Fruit fly (Drosophila melanogaster): ENCODE data around the gene CG11550.
A peak's percentile ranks its signal among the peaks of the same experiment; 100 is the strongest.

The CG11550 gene

dm6 chr3R:31698143-31698776 lies 18.6 kb upstream of the CG11550 start:
- no peak for TF ChIP-seq CG17801 (GFP tag; optimal IDR thresholded peaks at IDR 0.05; ENCODE audit: partially characterized antibody)

- TF ChIP-seq CG17801 (GFP tag; optimal IDR thresholded peaks at IDR 0.05; ENCODE audit: partially characterized antibody), result no peak
Measured at dm6 chr3R:31697606-31698005, 17.9 kb upstream of the CG11550 start.

dm6 chr3R:31696664-31697063 lies 17.0 kb upstream of the CG11550 start:
- TF ChIP-seq CG17801 (GFP tag; optimal IDR thresholded peaks at IDR 0.05; ENCODE audit: partially characterized antibody), result no peak

dm6 chr3R:31690439-31690838 lies 10.8 kb upstream of the CG11550 start:
- no peak for TF ChIP-seq CG17801 (GFP tag; optimal IDR thresholded peaks at IDR 0.05; ENCODE audit: partially characterized antibody)

- TF ChIP-seq CG17801 (GFP tag; optimal IDR thresholded peaks at IDR 0.05; ENCODE audit: partially characterized antibody), result no peak
Measured at dm6 chr3R:31689727-31690126, 10.0 kb upstream of the CG11550 start.

dm6 chr3R:31688671-31689642 lies 9.3 kb upstream of the CG11550 start:
- no peak for TF ChIP-seq CG17801 (GFP tag; optimal IDR thresholded peaks at IDR 0.05; ENCODE audit: partially characterized antibody)

- TF ChIP-seq CG17801 (GFP tag; optimal IDR thresholded peaks at IDR 0.05; ENCODE audit: partially characterized antibody), result no peak
Measured at dm6 chr3R:31687782-31688181, 8.1 kb upstream of the CG11550 start.

dm6 chr3R:31686692-31687351 lies 7.1 kb upstream of the CG11550 start:
- peak; percentile 32 for TF ChIP-seq CG17801 (GFP tag; optimal IDR thresholded peaks at IDR 0.05; ENCODE audit: partially characterized antibody)

dm6 chr3R:31683048-31683857 lies 3.6 kb upstream of the CG11550 start:
- no peak for TF ChIP-seq CG17801 (GFP tag; optimal IDR thresholded peaks at IDR 0.05; ENCODE audit: partially characterized antibody)

- no peak for TF ChIP-seq CG17801 (GFP tag; optimal IDR thresholded peaks at IDR 0.05; ENCODE audit: partially characterized antibody)
Measured at dm6 chr3R:31682140-31682782, 2.6 kb upstream of the CG11550 start.

- TF ChIP-seq CG17801 (GFP tag; optimal IDR thresholded peaks at IDR 0.05; ENCODE audit: partially characterized antibody), result no peak
Measured at dm6 chr3R:31680773-31681172, 1.1 kb upstream of the CG11550 start.

dm6 chr3R:31672675-31673074 lies 7.0 kb downstream of the CG11550 start:
- no peak for TF ChIP-seq CG17801 (GFP tag; optimal IDR thresholded peaks at IDR 0.05; ENCODE audit: partially characterized antibody)

dm6 chr3R:31669153-31669934 lies 10.3 kb downstream of the CG11550 start, which contains the start of gene Zmynd8:
Zmynd8 (plus strand) TSS chr3R:31669465.
- no peak for TF ChIP-seq CG17801 (GFP tag; optimal IDR thresholded peaks at IDR 0.05; ENCODE audit: partially characterized antibody)

Measured in ovary, adult (tissue).